Worm (Caenorhabditis elegans) whole organism, L4/young adult: Measurements from ENCODE around the gene F26G1.2.

Source experiments
- W03F9.2 ChIP-seq: fragments of 150-350 bp; optimal IDR thresholded peaks from 2 replicates; lab custom pipeline; 2014; ENCODE audit warnings: missing biosample characterization, missing genetic modification characterization
- dao-5 ChIP-seq: sonication (generic microtip); optimal IDR thresholded peaks from 2 replicates; lab custom pipeline; 2016; ENCODE audit warnings: missing genotype, missing genetic modification characterization, moderate library complexity, missing compliant biosample characterization
- him-1 ChIP-seq: sonication (generic microtip); optimal IDR thresholded peaks from 2 replicates; lab custom pipeline; 2016; ENCODE audit warnings: missing genotype, missing genetic modification reagents, missing genetic modification characterization, missing compliant biosample characterization

DNA sequence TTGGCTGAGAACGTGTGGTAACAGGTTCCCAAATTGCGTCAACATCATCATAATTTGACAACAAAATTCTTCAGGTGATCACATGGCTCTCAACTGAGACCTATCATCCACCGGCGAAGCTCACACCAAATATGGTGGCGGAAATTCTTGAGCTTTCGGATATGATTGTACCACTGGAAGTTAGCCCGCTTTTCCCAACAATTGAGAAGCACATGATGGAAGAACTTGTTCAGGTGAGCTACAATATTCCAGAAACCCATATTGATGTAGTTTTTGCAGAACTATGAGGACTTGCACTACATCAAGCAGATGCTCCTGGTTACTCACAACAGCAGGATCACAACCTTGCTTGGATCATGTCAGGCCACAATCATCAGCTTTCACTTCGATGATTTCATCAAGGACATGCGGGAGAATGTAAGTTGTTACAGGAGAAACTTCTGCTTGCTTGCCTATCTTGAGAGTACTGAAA lies 10.6 kb upstream of the F26G1.2 start, which contains the start of gene F41C3.1:
- TF ChIP-seq W03F9.2 (no peak), him-1 (tag; lab: Kevin White, UChicago) (no peak), dao-5 (tag; lab: Kevin White, UChicago) (no peak)
